Worm (Caenorhabditis elegans): ENCODE measurements around the gene fbxa-157.

Gene fbxa-157

DNA sequence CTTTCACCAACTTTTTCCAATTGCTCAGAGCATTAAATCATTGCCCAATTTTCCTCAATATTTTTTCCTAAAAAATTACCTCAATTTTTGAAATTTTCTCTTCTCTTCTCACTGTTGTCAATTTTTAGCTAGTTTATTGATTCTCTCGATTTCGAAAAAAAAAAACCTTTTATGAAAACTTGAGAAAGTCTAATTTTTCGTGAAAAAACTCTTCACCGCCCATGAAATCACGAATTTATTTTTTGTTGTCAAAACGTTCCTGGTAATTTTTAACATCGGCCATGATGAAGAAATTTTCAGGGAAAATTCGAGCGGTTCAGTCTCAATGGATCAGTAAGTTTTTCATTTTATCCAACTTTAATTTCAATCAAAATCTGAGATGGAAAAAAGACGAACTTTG lies at the start of gene fbxa-157:
Gene fbxa-157, plus strand, starts transcription at position 301 of the 400 bp plus-strand sequence.
- TF ChIP-seq aly-2 (tag; optimal IDR thresholded peaks at IDR 0.05) (no peak), jun-1 (tag; optimal IDR thresholded peaks at IDR 0.05) (no peak), xbp-1 (tag; optimal IDR thresholded peaks at IDR 0.05) (no peak), efl-3 (GFP tag; optimal IDR thresholded peaks at IDR 0.05) (no peak), mep-1 (tag; optimal IDR thresholded peaks at IDR 0.05) (no peak), egl-27 (tag; optimal IDR thresholded peaks at IDR 0.05) (no peak), nhr-47 (tag; optimal IDR thresholded peaks at IDR 0.05) (no peak)

DNA sequence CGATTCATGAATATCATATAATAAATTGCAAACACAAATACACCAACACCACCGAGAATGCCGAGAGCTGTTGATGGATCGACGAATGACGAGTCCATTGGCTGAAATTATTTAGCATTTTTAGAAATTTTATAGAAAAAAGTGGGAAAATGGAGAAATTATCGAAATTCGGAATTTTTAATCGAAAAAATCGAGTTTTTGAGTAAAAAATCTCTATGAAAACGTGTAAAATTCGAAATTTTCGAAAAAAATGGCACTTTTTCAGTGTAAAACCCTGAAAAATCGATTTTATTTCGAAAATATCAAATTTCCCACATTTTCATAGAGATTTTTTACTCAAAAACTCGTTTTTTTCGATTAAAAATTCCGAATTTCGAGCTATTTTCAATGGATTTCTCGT lies 43.7 kb upstream of the fbxa-157 start, which contains the start of gene tcc-1:
Gene tcc-1, minus strand, starts transcription at position 101 of the 400 bp plus-strand sequence.
- no peak for TF ChIP-seq sptf-1 (tag; optimal IDR thresholded peaks at IDR 0.05)
- TF ChIP-seq sox-4 (tag; optimal IDR thresholded peaks at IDR 0.05), result no peak
- TF ChIP-seq irx-1 (tag; optimal IDR thresholded peaks at IDR 0.05), result no peak
- no peak for TF ChIP-seq mab-9 (GFP tag; IDR thresholded peaks at IDR 0.05)
- no peak for TF ChIP-seq lin-35 (GFP tag; optimal IDR thresholded peaks at IDR 0.05)
- TF ChIP-seq pqm-1 (tag; optimal IDR thresholded peaks at IDR 0.05), result no peak
- no peak for TF ChIP-seq dsc-1 (tag; optimal IDR thresholded peaks at IDR 0.05)
- no peak for TF ChIP-seq ztf-4 (tag; optimal IDR thresholded peaks at IDR 0.05)
- TF ChIP-seq egl-13 (tag; optimal IDR thresholded peaks at IDR 0.05), result no peak

DNA sequence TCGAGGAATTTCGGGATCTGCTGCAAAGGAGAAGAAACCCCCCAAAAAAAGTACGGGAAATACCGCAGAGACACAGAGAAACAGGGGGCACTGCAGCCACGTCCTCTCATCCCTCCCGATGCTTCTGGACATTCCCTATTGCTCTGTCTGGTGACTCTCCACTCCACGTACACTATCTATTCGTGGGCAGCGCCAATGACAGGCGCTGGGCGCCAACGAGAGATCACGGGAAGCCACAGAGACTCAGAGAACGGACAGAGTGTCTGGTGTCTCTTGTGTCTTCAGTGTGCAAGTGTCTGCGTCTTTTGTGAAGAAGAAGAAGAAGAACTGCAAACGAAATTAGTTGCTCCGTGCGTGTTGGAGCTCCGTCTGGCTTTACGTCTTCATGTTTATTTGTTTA lies 41.7 kb upstream of the fbxa-157 start:
- TF ChIP-seq elt-2 (tag; optimal IDR thresholded peaks at IDR 0.05) (peak; percentile 31), nhr-237 (tag; optimal IDR thresholded peaks at IDR 0.05) (peak; percentile 80), ces-1 (GFP tag; optimal IDR thresholded peaks at IDR 0.05) (peak; percentile 62), pqm-1 (tag; optimal IDR thresholded peaks at IDR 0.05) (no peak), nhr-84 (tag; optimal IDR thresholded peaks at IDR 0.05) (no peak), fos-1 (tag; optimal IDR thresholded peaks at IDR 0.05) (peak; percentile 78), unc-62 (GFP tag; optimal IDR thresholded peaks at IDR 0.05) (no peak), dsc-1 (tag; optimal IDR thresholded peaks at IDR 0.05) (peak; percentile 76), egl-27 (tag; optimal IDR thresholded peaks at IDR 0.05) (peak; percentile 35 to 86), dpl-1 (GFP tag; optimal IDR thresholded peaks at IDR 0.05) (peak; percentile 56 to 69 (median 66)), unc-98 (GFP tag; IDR thresholded peaks at IDR 0.05) (no peak), mdl-1 (tag; optimal IDR thresholded peaks at IDR 0.05) (peak; percentile 43 to 68), nhr-77 (tag; optimal IDR thresholded peaks at IDR 0.05) (peak; percentile 74), snu-23 (GFP tag; optimal IDR thresholded peaks at IDR 0.05) (peak; percentile 93), isw-1 (GFP tag; IDR thresholded peaks at IDR 0.05) (peak; percentile 61), vab-15 (tag; optimal IDR thresholded peaks at IDR 0.05) (no peak), lin-35 (GFP tag; optimal IDR thresholded peaks at IDR 0.05) (peak; percentile 77 to 81), xbp-1 (tag; optimal IDR thresholded peaks at IDR 0.05) (peak; percentile 73), snpc-4 (tag; optimal IDR thresholded peaks at IDR 0.05) (peak; percentile 60), nhr-76 (tag; optimal IDR thresholded peaks at IDR 0.05) (no peak), mef-2 (tag; optimal IDR thresholded peaks at IDR 0.05) (peak; percentile 64), nhr-90 (tag; optimal IDR thresholded peaks at IDR 0.05; ENCODE audit: poor library complexity) (peak; percentile 63), nhr-11 (tag; optimal IDR thresholded peaks at IDR 0.05) (peak; percentile 34), nhr-20 (tag; optimal IDR thresholded peaks at IDR 0.05) (peak; percentile 82), C04F5.9 (tag; optimal IDR thresholded peaks at IDR 0.05) (no peak), zip-4 (GFP tag; optimal IDR thresholded peaks at IDR 0.05) (peak; percentile 26), ceh-82 (tag; optimal IDR thresholded peaks at IDR 0.05) (peak; percentile 59 to 92 (median 82)), ztf-4 (tag; optimal IDR thresholded peaks at IDR 0.05) (peak; percentile 86), sox-4 (tag; optimal IDR thresholded peaks at IDR 0.05) (peak; percentile 19), unc-86 (tag; optimal IDR thresholded peaks at IDR 0.05) (peak; percentile 89), unc-30 (tag; optimal IDR thresholded peaks at IDR 0.05) (no peak), lin-15B (tag; optimal IDR thresholded peaks at IDR 0.05) (peak; percentile 62), aly-2 (tag; optimal IDR thresholded peaks at IDR 0.05) (no peak), fkh-8 (tag; optimal IDR thresholded peaks at IDR 0.05) (peak; percentile 93), jun-1 (tag; optimal IDR thresholded peaks at IDR 0.05) (peak; percentile 24), ceh-8 (GFP tag; optimal IDR thresholded peaks at IDR 0.05) (peak; percentile 37), pag-3 (tag; optimal IDR thresholded peaks at IDR 0.05; ENCODE audit: borderline replicate concordance, insufficient read depth) (no peak), tbx-2 (tag; optimal IDR thresholded peaks at IDR 0.05) (peak; percentile 90), irx-1 (tag; optimal IDR thresholded peaks at IDR 0.05) (peak; percentile 63), egl-13 (tag; optimal IDR thresholded peaks at IDR 0.05) (peak; percentile 81), ceh-88 (GFP tag; IDR thresholded peaks at IDR 0.05) (0 out of 2 replicates have a peak, but pooled peaks have one; percentile 17), nhr-71 (tag; optimal IDR thresholded peaks at IDR 0.05) (peak; percentile 95), nhr-47 (tag; optimal IDR thresholded peaks at IDR 0.05) (peak; percentile 92)

Measured in whole organism, L1 larva.